Worm (Caenorhabditis elegans) whole organism, L4/young adult: ENCODE data around the gene F41F3.3.

ENCODE experiments used
- W03F9.2 ChIP-seq: fragments of 150-350 bp; optimal IDR thresholded peaks from 2 replicates; lab custom pipeline; 2014; ENCODE audit warnings: missing biosample characterization, missing genetic modification characterization
- dao-5 ChIP-seq: sonication (generic microtip); optimal IDR thresholded peaks from 2 replicates; lab custom pipeline; 2016; ENCODE audit warnings: missing genotype, missing genetic modification characterization, moderate library complexity, missing compliant biosample characterization
- him-1 ChIP-seq: sonication (generic microtip); optimal IDR thresholded peaks from 2 replicates; lab custom pipeline; 2016; ENCODE audit warnings: missing genotype, missing genetic modification reagents, missing genetic modification characterization, missing compliant biosample characterization

ce11 chrV:4674506-4674905, 26.5 kb upstream of the F41F3.3 start, which contains the start of gene K03B4.8:
- TF ChIP-seq him-1 (no peak), W03F9.2 (no peak), dao-5 (tag; lab: Kevin White, UChicago) (no peak)
